Worm (Caenorhabditis elegans): Measurements from ENCODE around the gene tag-343.

Gene tag-343

DNA sequence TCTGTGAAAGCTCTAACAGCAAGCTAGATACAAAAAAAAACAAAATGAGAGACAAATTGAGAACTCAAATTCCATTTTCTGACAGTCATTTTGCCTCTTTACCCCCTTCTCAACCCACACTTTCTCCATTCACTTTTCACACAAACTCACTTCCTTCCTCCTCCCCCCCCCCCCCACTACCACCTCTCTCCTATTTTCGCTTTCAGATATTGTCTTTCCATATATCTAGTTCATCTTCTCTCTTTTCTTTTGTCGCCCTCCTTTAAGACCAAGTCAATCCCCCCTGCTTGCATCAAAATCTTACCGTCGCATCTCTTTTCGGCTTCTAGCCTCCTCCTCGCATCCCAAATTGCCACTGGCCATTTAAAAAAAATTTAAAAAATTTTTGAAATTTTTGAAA is 42.7 kb downstream of the tag-343 start:
- TF ChIP-seq blmp-1 (tag; optimal IDR thresholded peaks at IDR 0.05) = peak; percentile 88
- TF ChIP-seq vab-15 (tag; optimal IDR thresholded peaks at IDR 0.05) = no peak

DNA sequence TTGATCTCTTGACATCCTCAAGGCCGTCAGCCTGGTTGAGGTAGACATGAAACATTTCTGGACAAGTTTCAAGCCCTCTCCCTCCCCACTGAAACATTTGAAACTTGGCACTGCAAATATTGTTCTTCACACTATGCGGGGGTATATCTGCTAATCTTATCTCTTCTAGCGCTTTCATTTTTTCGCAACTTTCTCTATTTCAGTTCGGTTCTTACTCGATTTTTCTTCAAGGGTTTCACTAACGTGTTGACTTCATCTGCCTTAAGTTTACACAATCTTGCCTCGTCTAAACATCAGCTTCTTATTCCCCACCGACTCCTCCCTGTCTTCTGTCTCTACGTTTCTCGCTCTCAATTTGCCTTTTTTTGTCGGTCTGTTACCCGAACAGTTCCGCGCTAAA is 44.8 kb downstream of the tag-343 start:
- TF ChIP-seq efl-1 (optimal IDR thresholded peaks at IDR 0.05) = no peak
- peak in 1 of 2 experiments; percentile 29 for TF ChIP-seq efl-1 (GFP tag; optimal IDR thresholded peaks at IDR 0.05 in 1 of 2)
- TF ChIP-seq blmp-1 (tag; optimal IDR thresholded peaks at IDR 0.05) = peak; percentile 85
- TF ChIP-seq alr-1 (tag; optimal IDR thresholded peaks at IDR 0.05; ENCODE audit: borderline replicate concordance) = no peak

DNA sequence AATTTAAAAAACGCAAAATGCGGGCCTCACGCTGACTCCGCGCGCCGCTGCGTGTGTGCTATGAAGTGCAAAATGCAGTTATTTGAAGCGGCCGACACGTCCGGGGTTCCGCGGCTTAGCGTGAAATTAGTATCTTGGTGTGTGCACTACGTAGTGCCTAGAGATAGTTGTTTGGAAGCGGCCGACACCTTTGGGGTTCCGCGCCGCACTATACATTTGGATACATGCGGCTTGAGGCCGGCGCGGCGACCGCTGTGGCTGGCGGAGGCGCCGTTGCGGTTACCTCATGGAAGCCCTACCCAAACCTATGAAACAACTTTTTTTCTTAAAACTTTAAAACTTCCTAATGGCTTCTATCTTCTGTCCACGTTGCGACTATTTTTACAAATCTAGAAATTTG is 45.4 kb downstream of the tag-343 start:
- TF ChIP-seq unc-98 (GFP tag; IDR thresholded peaks at IDR 0.05) = no peak
- no peak for TF ChIP-seq ets-5 (GFP tag; IDR thresholded peaks at IDR 0.05)
- TF ChIP-seq snpc-4 (tag; optimal IDR thresholded peaks at IDR 0.05) = peak; percentile 92

DNA sequence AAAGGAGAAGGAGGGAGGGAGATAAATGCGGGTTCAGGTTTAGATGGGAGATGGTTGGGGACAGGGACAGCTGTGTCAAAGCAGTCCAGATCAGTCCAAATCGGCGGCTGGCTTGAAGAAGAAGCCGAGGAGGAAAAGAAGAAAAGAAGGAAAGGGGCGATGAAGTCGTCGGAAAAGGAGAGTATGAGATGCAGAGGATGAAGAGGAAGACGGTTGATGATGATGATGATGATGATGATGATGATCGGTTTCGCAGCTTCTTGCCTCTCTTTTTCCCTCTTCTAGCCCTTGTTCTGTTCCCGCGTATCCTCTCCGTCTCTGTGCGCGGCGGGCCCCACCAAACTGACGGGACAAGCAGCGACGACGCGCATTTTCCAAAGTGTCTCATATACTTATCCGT is 47.7 kb downstream of the tag-343 start:
- TF ChIP-seq pqm-1 (tag; optimal IDR thresholded peaks at IDR 0.05) (no peak), elt-2 (tag; optimal IDR thresholded peaks at IDR 0.05) (no peak), lsy-2 (tag; optimal IDR thresholded peaks at IDR 0.05) (no peak), nhr-76 (tag; optimal IDR thresholded peaks at IDR 0.05) (no peak)

DNA sequence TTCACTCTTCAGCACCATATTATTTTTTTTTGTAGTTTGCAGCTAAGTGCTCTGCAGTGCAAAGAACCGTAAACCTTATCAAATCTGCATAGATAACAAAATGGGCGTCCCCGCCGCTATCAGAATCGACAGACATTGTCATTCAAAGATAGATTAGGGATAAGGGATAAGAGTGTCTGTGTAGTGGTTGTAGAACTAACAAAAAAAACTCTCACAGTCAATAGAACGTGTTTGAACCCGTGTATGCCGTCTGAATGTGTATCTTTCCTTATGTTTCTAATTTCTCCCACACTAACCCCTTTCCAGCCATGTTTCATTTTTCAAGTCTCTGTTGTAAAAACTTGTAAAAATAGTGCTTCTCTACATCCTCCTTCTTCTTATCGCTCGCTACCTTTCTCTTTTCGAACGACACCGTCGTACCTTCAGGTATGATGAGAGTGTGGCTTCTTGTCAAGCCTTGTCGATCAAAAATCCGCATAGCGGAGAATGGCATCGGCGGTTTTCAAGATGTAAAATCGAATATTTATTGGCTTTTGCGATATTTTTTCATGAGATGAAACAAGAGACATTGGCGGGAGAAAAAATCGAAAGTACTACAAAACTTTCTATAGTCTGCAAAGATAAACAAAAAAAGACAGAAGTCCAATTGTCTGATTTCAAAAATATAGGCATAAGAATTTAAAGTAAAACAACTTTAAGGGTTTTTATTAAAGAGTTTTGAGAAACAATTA is 49.3 kb downstream of the tag-343 start:
- TF ChIP-seq blmp-1 (tag; optimal IDR thresholded peaks at IDR 0.05) (peak; percentile 56), zip-4 (GFP tag; optimal IDR thresholded peaks at IDR 0.05) (no peak), pag-3 (tag; optimal IDR thresholded peaks at IDR 0.05; ENCODE audit: borderline replicate concordance, insufficient read depth) (no peak), sup-37 (GFP tag; optimal IDR thresholded peaks at IDR 0.05) (no peak), lir-3 (tag; optimal IDR thresholded peaks at IDR 0.05; ENCODE audit: poor library complexity) (no peak), ceh-88 (GFP tag; IDR thresholded peaks at IDR 0.05) (no peak), efl-1 (optimal IDR thresholded peaks at IDR 0.05) (no peak), efl-1 (GFP tag; optimal IDR thresholded peaks at IDR 0.05 in 1 of 2) (peak in 1 of 2 experiments; percentile 54)

DNA sequence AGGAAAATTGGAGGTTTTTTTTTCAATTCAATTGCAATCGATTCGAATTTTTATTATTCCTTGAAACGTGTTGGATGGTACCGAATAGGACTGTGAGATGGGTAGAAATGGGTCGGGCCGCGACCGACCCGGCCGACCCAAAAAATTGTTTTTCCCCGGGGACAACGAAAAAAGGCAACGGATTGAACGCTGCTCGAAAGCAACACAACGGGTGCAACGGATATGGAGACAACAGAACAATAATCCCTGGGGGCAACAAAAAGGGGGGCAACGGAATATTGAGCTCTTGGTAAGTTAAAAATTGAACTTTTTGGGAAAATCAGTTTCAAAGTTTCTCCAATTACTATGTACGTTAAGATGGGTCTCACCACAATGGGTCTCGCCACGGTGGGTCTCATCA is 51.3 kb downstream of the tag-343 start:
- TF ChIP-seq ets-5 (GFP tag; IDR thresholded peaks at IDR 0.05) = no peak
- no peak for TF ChIP-seq sptf-1 (tag; optimal IDR thresholded peaks at IDR 0.05)
- TF ChIP-seq efl-1 (optimal IDR thresholded peaks at IDR 0.05) = no peak
- peak in 1 of 2 experiments; percentile 52 for TF ChIP-seq efl-1 (GFP tag; optimal IDR thresholded peaks at IDR 0.05 in 1 of 2)
- TF ChIP-seq snpc-4 (tag; optimal IDR thresholded peaks at IDR 0.05) = no peak
- TF ChIP-seq vab-15 (tag; optimal IDR thresholded peaks at IDR 0.05) = no peak
- no peak for TF ChIP-seq nhr-28 (tag; optimal IDR thresholded peaks at IDR 0.05)

DNA sequence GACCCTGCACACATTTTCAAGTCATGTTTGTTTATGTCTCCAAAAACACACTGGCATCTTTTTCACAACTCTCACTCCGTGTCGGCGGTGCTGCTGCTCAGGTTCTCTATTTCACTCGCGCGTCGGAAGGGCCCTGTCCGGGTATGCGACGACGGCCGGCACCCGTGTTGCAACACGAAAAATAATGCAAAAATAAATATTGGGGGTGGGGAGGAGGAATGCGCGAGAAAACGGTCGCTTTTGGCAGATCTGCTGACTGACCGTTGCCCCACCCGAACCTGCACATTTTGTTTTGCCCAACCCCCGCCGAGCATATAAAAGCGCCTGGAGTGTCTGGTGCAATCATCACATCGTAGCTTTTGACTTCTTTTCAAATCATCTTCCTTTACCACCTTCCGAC is 53.1 kb downstream of the tag-343 start, which contains the start of gene cpg-19:
TSS of gene cpg-19 (plus strand) at position 341 of the 400 bp plus-strand sequence.
- no peak for TF ChIP-seq unc-62 (GFP tag; optimal IDR thresholded peaks at IDR 0.05)
- TF ChIP-seq isw-1 (GFP tag; IDR thresholded peaks at IDR 0.05) = no peak
- TF ChIP-seq F16B12.6 (tag; optimal IDR thresholded peaks at IDR 0.05) = no peak
- TF ChIP-seq blmp-1 (tag; optimal IDR thresholded peaks at IDR 0.05) = no peak
- TF ChIP-seq swsn-7 (tag; optimal IDR thresholded peaks at IDR 0.05) = no peak
- no peak for TF ChIP-seq lin-15B (tag; optimal IDR thresholded peaks at IDR 0.05)
- no peak for TF ChIP-seq rnt-1 (tag; optimal IDR thresholded peaks at IDR 0.05)
- no peak for TF ChIP-seq irx-1 (tag; optimal IDR thresholded peaks at IDR 0.05)
- no peak for TF ChIP-seq unc-130 (tag; optimal IDR thresholded peaks at IDR 0.05)
- no peak for TF ChIP-seq jun-1 (tag; optimal IDR thresholded peaks at IDR 0.05)
- TF ChIP-seq C16A3.4 (tag; optimal IDR thresholded peaks at IDR 0.05) = no peak
- no peak for TF ChIP-seq lin-39 (tag; optimal IDR thresholded peaks at IDR 0.05)
- no peak for TF ChIP-seq mep-1 (tag; optimal IDR thresholded peaks at IDR 0.05)
- TF ChIP-seq fos-1 (tag; optimal IDR thresholded peaks at IDR 0.05) = no peak
- TF ChIP-seq efl-1 (optimal IDR thresholded peaks at IDR 0.05) = no peak
- TF ChIP-seq efl-1 (GFP tag; optimal IDR thresholded peaks at IDR 0.05 in 1 of 2) = no peak
- TF ChIP-seq ets-5 (GFP tag; IDR thresholded peaks at IDR 0.05) = no peak
- no peak for TF ChIP-seq nhr-47 (tag; optimal IDR thresholded peaks at IDR 0.05)
- TF ChIP-seq alr-1 (tag; optimal IDR thresholded peaks at IDR 0.05; ENCODE audit: borderline replicate concordance) = no peak

All from whole organism, L1 larva.